Worm (Caenorhabditis elegans): ENCODE data around the gene acn-1.
A peak's percentile ranks its signal among the peaks of the same experiment; 100 is the strongest.

acn-1 gene

DNA sequence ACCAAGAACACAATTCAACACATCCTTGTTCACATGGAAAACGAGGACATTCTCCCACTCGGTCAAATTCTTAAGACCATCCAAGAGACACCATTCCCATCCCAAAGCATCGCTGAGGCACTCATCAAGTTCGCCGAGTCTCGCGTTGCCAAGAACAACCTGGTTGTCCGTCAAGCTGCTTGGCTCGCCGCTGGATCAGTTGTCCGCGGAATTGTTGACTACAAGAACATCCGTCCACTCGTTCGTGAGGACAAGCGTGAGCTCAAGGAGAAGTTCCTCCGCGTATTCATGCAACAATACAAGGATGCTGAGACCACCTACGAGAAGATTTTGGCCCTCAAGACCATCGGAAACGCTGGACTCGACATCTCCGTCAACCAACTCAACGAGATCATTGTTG lies 5.5 kb upstream of the acn-1 start:
- TF ChIP-seq mdl-1 (tag; optimal IDR thresholded peaks at IDR 0.05) = no peak
- no peak for TF ChIP-seq R02D3.7 (tag; optimal IDR thresholded peaks at IDR 0.05)
- TF ChIP-seq ceh-82 (tag; optimal IDR thresholded peaks at IDR 0.05) = no peak
- TF ChIP-seq nhr-77 (tag; optimal IDR thresholded peaks at IDR 0.05) = no peak
- TF ChIP-seq jun-1 (tag; optimal IDR thresholded peaks at IDR 0.05) = no peak
- TF ChIP-seq nhr-43 (tag; optimal IDR thresholded peaks at IDR 0.05; ENCODE audit: poor library complexity, severe bottlenecking) = no peak
- TF ChIP-seq sea-2 (GFP tag; optimal IDR thresholded peaks at IDR 0.05) = no peak
- TF ChIP-seq nhr-11 (tag; optimal IDR thresholded peaks at IDR 0.05) = no peak
- no peak for TF ChIP-seq pqm-1 (tag; optimal IDR thresholded peaks at IDR 0.05)
- no peak for TF ChIP-seq hmg-11 (tag; optimal IDR thresholded peaks at IDR 0.05)
- no peak for TF ChIP-seq nhr-76 (tag; optimal IDR thresholded peaks at IDR 0.05)
- TF ChIP-seq unc-62 (GFP tag; optimal IDR thresholded peaks at IDR 0.05) = no peak
- no peak for TF ChIP-seq fkh-10 (GFP tag; optimal IDR thresholded peaks at IDR 0.05)
- no peak for TF ChIP-seq elt-1 (tag; optimal IDR thresholded peaks at IDR 0.05)
- no peak for TF ChIP-seq ztf-11 (tag; optimal IDR thresholded peaks at IDR 0.05)
- TF ChIP-seq nhr-237 (tag; optimal IDR thresholded peaks at IDR 0.05) = no peak

DNA sequence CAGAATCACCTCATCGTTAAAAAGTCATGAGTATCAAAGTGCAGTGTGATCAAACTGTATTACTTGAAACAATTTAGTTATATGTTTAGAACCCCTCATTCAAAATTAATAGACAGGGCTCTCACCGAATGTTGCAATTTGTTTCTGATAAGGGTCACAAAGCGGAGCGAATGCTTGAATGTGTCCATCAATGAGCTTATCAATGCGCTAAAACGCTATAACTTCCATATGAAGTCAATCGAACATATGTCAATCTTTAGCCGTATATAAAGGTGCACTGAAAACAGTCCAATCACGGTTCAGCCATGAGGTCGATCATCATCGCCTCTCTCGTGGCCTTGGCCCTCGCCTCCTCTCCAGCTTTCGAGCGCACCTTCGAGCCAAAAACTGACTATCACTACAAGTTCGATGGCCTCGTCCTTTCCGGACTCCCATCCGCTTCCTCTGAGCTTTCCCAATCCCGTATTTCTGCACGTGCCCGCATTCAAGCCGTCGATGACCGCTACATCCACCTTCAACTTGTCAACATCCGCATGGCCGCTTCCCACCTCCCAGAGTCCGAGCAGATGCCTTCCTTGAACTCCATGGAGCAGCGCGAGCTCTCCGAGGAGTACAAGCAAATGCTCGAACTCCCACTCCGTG lies 4.0 kb upstream of the acn-1 start, which contains the start of gene vit-2:
Gene vit-2 (plus strand): TSS at position 305 of the 642 bp plus-strand sequence.
- TF ChIP-seq tbx-2 (tag; optimal IDR thresholded peaks at IDR 0.05) (no peak), ztf-11 (tag; optimal IDR thresholded peaks at IDR 0.05) (no peak), lin-15B (tag; optimal IDR thresholded peaks at IDR 0.05) (no peak), ceh-82 (tag; optimal IDR thresholded peaks at IDR 0.05) (no peak), ceh-16 (tag; optimal IDR thresholded peaks at IDR 0.05) (no peak), nhr-25 (tag; optimal IDR thresholded peaks at IDR 0.05) (no peak), nhr-77 (tag; optimal IDR thresholded peaks at IDR 0.05) (no peak), egl-5 (tag; optimal IDR thresholded peaks at IDR 0.05) (no peak), elt-2 (tag; optimal IDR thresholded peaks at IDR 0.05) (no peak), aly-2 (tag; optimal IDR thresholded peaks at IDR 0.05) (no peak), daf-12 (tag; optimal IDR thresholded peaks at IDR 0.05) (no peak)

DNA sequence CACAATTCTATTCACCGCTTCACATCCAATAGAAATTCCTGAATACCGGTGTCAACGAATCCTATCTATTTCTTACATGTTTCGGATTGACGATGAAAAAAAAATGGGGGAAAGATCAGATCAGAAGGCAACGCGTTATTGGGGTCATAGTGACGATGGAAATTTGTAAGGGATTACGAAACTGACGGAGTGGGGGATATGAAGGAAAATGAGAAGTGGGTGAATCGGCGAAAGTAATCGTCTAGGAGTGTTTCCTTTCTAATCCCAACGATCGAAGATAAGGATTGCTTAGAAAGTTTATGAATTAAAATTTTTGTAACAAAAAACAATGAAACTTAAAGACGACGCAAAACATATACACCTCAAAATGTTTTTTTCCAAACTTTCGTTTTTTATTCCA lies 2.1 kb upstream of the acn-1 start:
- peak; percentile 88 for TF ChIP-seq nhr-23 (tag; optimal IDR thresholded peaks at IDR 0.05)
- no peak for TF ChIP-seq unc-39 (tag; optimal IDR thresholded peaks at IDR 0.05)

DNA sequence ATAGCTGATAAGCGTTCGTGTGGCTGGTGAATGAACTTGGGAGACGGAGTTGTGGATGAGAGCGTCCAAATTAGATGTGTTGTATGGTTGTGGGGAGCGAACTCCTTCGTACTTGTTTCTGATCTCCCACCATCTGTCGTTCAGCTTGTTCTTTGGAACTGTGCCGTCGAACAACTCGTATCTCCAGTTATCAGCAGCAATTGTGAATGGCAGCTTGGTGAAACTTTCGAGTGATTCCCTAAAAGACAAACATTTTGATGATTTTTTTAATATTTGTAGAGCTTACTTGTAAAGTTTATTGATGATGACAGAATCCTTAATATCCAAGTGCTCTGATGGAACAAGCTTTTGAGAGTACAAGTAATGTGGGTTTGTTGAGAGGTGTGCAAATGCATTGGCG lies 2.9 kb downstream of the acn-1 start:
- no peak for TF ChIP-seq elt-1 (tag; optimal IDR thresholded peaks at IDR 0.05)
- TF ChIP-seq egl-27 (tag; optimal IDR thresholded peaks at IDR 0.05) = no peak
- TF ChIP-seq nhr-76 (tag; optimal IDR thresholded peaks at IDR 0.05) = no peak
- no peak for TF ChIP-seq ceh-9 (tag; optimal IDR thresholded peaks at IDR 0.05)

DNA sequence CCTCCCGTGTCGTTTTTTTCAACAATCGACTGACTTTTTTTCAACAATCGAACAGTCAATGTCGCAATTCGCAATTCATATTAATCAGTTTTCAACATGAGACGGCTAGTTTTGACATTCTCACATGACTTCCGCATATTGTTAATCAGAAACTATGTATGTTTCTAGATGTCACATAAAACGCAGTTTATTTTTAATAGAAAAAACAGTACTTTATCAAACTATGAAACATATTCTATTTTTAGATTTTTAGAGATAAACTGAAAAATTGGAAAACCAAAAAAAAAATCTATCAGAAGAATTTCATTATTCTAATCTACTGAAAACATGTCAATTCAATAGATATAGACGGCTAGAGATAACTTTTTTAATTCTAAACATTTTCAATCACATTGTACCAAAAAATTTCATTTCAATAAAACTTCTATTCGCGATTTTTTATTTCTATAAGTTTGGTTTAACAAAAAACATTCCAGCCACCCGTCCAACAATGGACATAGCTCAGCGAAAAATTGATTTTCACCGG lies 9.4 kb downstream of the acn-1 start, which contains the start of gene pnk-4:
Gene pnk-4 (plus strand): TSS at position 476 of the 526 bp plus-strand sequence.
- TF ChIP-seq ztf-4 (tag; optimal IDR thresholded peaks at IDR 0.05) = no peak
- peak; percentile 30 for TF ChIP-seq elt-2 (tag; optimal IDR thresholded peaks at IDR 0.05)
- no peak for TF ChIP-seq lsy-12 (tag; optimal IDR thresholded peaks at IDR 0.05)
- no peak for TF ChIP-seq daf-12 (tag; optimal IDR thresholded peaks at IDR 0.05)
- peak; percentile 23 for TF ChIP-seq pqm-1 (tag; optimal IDR thresholded peaks at IDR 0.05)

DNA sequence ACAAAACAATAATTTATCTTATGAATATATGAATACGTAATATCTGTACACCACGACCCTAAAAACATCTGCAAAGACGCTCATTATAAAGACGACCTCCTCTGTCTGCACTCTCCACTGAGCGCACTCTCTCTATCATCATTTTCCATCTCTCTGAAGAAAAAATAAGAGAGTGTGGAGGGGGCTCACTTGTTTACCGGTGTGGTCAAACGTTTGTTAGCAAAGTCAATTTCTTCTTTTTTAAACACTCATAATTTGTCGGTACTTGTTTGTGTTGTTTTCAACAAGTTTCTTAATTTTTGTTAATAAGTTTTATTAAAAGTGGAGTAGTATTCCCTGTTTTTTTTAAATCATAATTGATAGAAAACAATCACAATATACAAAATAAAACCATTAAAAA lies 10.7 kb downstream of the acn-1 start:
- TF ChIP-seq pha-4 (tag; optimal IDR thresholded peaks at IDR 0.05) (peak; percentile 72), snpc-4 (tag; optimal IDR thresholded peaks at IDR 0.05) (peak; percentile 0), nhr-28 (tag; optimal IDR thresholded peaks at IDR 0.05) (no peak), nhr-76 (tag; optimal IDR thresholded peaks at IDR 0.05) (no peak), egl-5 (tag; optimal IDR thresholded peaks at IDR 0.05) (no peak), nhr-11 (tag; optimal IDR thresholded peaks at IDR 0.05) (no peak), nhr-25 (tag; optimal IDR thresholded peaks at IDR 0.05) (no peak), hmg-11 (tag; optimal IDR thresholded peaks at IDR 0.05) (no peak), nhr-43 (tag; optimal IDR thresholded peaks at IDR 0.05; ENCODE audit: poor library complexity, severe bottlenecking) (no peak), elt-1 (tag; optimal IDR thresholded peaks at IDR 0.05) (no peak)

Measured in whole organism, L3 larva.